Worm (Caenorhabditis elegans) whole organism, late embryonic: ENCODE results near the gene mtre-1.

Experiments
- ceh-14 ChIP-seq: sonication (generic microtip); optimal IDR thresholded peaks from 2 replicates; lab custom pipeline; 2016; ENCODE audit warnings: missing genotype, missing genetic modification characterization, missing compliant biosample characterization
- hlh-13 ChIP-seq: fragments of 200-800 bp; sonication (Bioruptor generic); optimal IDR thresholded peaks from 2 replicates; lab custom pipeline; 2018; ENCODE audit warnings: mild to moderate bottlenecking, missing genetic modification characterization, missing compliant biosample characterization
- lim-6 ChIP-seq: sonication (generic microtip); optimal IDR thresholded peaks from 2 replicates; lab custom pipeline; 2016; ENCODE audit warnings: missing genetic modification characterization, missing compliant biosample characterization
- pha-4 ChIP-seq: fragments of 150-350 bp; optimal IDR thresholded peaks from 2 replicates; lab custom pipeline; 2018; ENCODE audit warnings: missing biosample characterization, missing genetic modification reagents, missing genetic modification characterization

ce11 chrII:8050477-8050876 lies at the start of gene mtre-1:
- no peak for TF ChIP-seq ceh-14
- no peak for TF ChIP-seq pha-4 (tag; lab: Kevin White, UChicago)
- TF ChIP-seq lim-6 (tag; lab: Kevin White, UChicago), result no peak
- no peak for TF ChIP-seq hlh-13
